Worm (Caenorhabditis elegans) whole organism, mixed stage, embryonic: Measurements from ENCODE around the gene ZK1248.19.

Experiments used
- nhr-12 ChIP-seq: fragments of 150-350 bp; optimal IDR thresholded peaks from 2 replicates; lab custom pipeline; 2014; ENCODE audit warnings: missing biosample characterization, missing genetic modification characterization
- nhr-2 ChIP-seq: fragments of 150-350 bp; optimal IDR thresholded peaks from 2 replicates; lab custom pipeline; 2014; ENCODE audit warnings: missing biosample characterization, missing genetic modification characterization
- zip-8 ChIP-seq: fragments of 150-350 bp; optimal IDR thresholded peaks from 2 replicates; lab custom pipeline; 2014; ENCODE audit warnings: missing biosample characterization, missing genetic modification characterization

Gene ZK1248.19

ce11 chrII:5788815-5789214 lies 50.4 kb downstream of the ZK1248.19 start, which contains the start of gene K05F1.13:
TSS of gene K05F1.13 (plus strand) at chrII:5789115.
- no peak for TF ChIP-seq nhr-2 (tag; lab: Kevin White, UChicago)
- TF ChIP-seq zip-8, result no peak
- no peak for TF ChIP-seq nhr-12 (tag; lab: Kevin White, UChicago)
- TF ChIP-seq, all 35 proteins: peak for 0
